Fruit fly (Drosophila melanogaster): ENCODE data around the gene MetRS-m.

MetRS-m gene

DNA sequence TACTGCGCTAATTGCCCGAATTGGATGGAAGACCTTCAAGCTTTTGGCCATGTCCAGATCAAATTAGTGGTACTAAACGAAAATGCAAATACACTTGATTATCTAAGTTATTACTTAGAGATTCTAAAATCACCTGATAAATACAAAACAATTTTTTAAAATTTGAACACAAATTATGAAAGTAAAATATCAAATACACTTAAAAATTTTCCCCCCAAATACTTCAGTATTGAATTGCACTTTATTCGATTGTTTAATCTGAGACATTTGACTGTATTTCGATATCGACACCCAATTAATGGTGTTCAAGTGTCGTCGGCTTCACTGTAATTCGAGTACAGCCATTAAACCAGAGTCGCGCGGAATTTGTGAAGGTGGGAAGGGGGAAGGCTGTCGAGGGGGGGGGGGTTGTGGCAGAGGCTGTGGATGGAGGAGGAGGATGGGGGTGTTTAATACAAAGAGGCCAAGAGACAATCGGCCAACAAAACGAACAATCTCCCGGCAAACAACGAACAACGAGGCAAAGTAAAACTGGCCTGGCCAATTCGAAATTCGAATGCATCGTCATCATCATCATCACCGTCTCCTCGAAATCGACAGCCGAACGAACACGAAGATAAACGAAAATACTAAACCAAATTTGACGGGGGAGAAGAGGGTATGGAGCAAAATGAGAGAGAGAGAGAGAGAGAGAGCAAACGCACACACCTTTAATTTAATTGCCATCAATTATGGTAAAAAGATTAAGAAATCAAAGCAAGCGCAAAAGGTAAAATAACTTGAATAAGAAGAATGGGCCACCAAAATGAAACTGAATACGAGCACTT, 22.6 kb upstream of the MetRS-m start:
- no peak for TF ChIP-seq CG8159 (tag; optimal IDR thresholded peaks at IDR 0.05)
- peak; percentile 34; the same call in 2 of the 3 replicates for TF ChIP-seq CG4496 (GFP tag; IDR thresholded peaks at IDR 0.05)
- no peak for TF ChIP-seq CG34367 (tag; optimal IDR thresholded peaks at IDR 0.05)
- no peak for TF ChIP-seq gl (tag; optimal IDR thresholded peaks at IDR 0.05)
- peak; percentile 11 for TF ChIP-seq D1 (tag; optimal IDR thresholded peaks at IDR 0.05)
- no peak for TF ChIP-seq Pif1B (GFP tag; optimal IDR thresholded peaks at IDR 0.05)
- no peak for TF ChIP-seq EcR (GFP tag; optimal IDR thresholded peaks at IDR 0.05)
- TF ChIP-seq CG8301 (tag; optimal IDR thresholded peaks at IDR 0.05), result no peak
- TF ChIP-seq rn (GFP tag; IDR thresholded peaks at IDR 0.05), result no peak
- TF ChIP-seq CG17806 (tag; optimal IDR thresholded peaks at IDR 0.05), result no peak
- no peak for TF ChIP-seq CG14655 (GFP tag; optimal IDR thresholded peaks at IDR 0.05)
- TF ChIP-seq Ets98B (GFP tag; IDR thresholded peaks at IDR 0.05), result peak; percentile 45; the same call in 1 of the 2 replicates
- TF ChIP-seq CG12605 (GFP tag; IDR thresholded peaks at IDR 0.05), result 0 out of 2 replicates have a peak, but pooled peaks have one; percentile 17
- no peak for TF ChIP-seq fd96Ca (GFP tag; IDR thresholded peaks at IDR 0.05)
- no peak for TF ChIP-seq Snoo (tag; optimal IDR thresholded peaks at IDR 0.05)
- peak; percentile 23 for TF ChIP-seq CG13204 (GFP tag; optimal IDR thresholded peaks at IDR 0.05)
- TF ChIP-seq CG15710 (tag; optimal IDR thresholded peaks at IDR 0.05), result no peak
- no peak for TF ChIP-seq CG10348 (GFP tag; IDR thresholded peaks at IDR 0.05)
- TF ChIP-seq Pif1A (GFP tag; optimal IDR thresholded peaks at IDR 0.05), result no peak
- no peak for TF ChIP-seq CG32121 (GFP tag; IDR thresholded peaks at IDR 0.05)
- TF ChIP-seq CG9948 (tag; optimal IDR thresholded peaks at IDR 0.05), result no peak

DNA sequence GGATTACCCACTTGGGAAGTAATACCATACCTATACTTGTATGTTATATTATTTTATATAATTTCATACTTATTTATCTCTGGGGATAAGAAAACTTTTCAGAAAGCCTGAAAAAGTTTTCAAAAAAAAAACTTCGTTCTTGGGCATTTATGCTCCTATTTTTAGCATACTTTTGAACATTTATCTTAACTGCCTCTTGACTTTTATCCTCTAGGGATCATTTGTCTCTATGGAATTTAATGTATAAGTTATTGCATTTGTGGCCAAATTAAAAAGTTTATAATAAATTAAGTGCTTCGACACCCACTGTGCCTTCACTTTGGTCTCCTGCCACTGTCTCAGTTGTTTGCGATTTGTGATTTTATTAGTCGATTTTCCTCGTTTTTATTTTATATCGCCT, 20.5 kb upstream of the MetRS-m start:
- TF ChIP-seq CG13204 (GFP tag; optimal IDR thresholded peaks at IDR 0.05), result no peak
- no peak for TF ChIP-seq rn (GFP tag; IDR thresholded peaks at IDR 0.05)
- TF ChIP-seq CG4496 (GFP tag; IDR thresholded peaks at IDR 0.05), result peak; percentile 28; the same call in 1 of the 3 replicates
- TF ChIP-seq CG17806 (tag; optimal IDR thresholded peaks at IDR 0.05), result peak; percentile 17
- no peak for TF ChIP-seq CG15710 (tag; optimal IDR thresholded peaks at IDR 0.05)
- TF ChIP-seq fd96Ca (GFP tag; IDR thresholded peaks at IDR 0.05), result no peak
- peak; percentile 15 for TF ChIP-seq CG8159 (tag; optimal IDR thresholded peaks at IDR 0.05)
- TF ChIP-seq CG9948 (tag; optimal IDR thresholded peaks at IDR 0.05), result peak; percentile 51
- no peak for TF ChIP-seq EcR (GFP tag; optimal IDR thresholded peaks at IDR 0.05)
- no peak for TF ChIP-seq gl (tag; optimal IDR thresholded peaks at IDR 0.05)
- no peak for TF ChIP-seq CG12605 (GFP tag; IDR thresholded peaks at IDR 0.05)
- peak; percentile 67 for TF ChIP-seq CG8301 (tag; optimal IDR thresholded peaks at IDR 0.05)
- TF ChIP-seq D1 (tag; optimal IDR thresholded peaks at IDR 0.05), result no peak
- TF ChIP-seq CG34367 (tag; optimal IDR thresholded peaks at IDR 0.05), result no peak
- TF ChIP-seq Pif1A (GFP tag; optimal IDR thresholded peaks at IDR 0.05), result peak; percentile 37
- no peak; the same call in 1 of the 2 replicates for TF ChIP-seq CG32121 (GFP tag; IDR thresholded peaks at IDR 0.05)
- TF ChIP-seq CG14655 (GFP tag; optimal IDR thresholded peaks at IDR 0.05), result peak; percentile 79
- no peak for TF ChIP-seq Ets98B (GFP tag; IDR thresholded peaks at IDR 0.05)
- TF ChIP-seq CG10348 (GFP tag; IDR thresholded peaks at IDR 0.05), result no peak
- peak; percentile 19 for TF ChIP-seq Pif1B (GFP tag; optimal IDR thresholded peaks at IDR 0.05)
- peak; percentile 10 for TF ChIP-seq Snoo (tag; optimal IDR thresholded peaks at IDR 0.05)

DNA sequence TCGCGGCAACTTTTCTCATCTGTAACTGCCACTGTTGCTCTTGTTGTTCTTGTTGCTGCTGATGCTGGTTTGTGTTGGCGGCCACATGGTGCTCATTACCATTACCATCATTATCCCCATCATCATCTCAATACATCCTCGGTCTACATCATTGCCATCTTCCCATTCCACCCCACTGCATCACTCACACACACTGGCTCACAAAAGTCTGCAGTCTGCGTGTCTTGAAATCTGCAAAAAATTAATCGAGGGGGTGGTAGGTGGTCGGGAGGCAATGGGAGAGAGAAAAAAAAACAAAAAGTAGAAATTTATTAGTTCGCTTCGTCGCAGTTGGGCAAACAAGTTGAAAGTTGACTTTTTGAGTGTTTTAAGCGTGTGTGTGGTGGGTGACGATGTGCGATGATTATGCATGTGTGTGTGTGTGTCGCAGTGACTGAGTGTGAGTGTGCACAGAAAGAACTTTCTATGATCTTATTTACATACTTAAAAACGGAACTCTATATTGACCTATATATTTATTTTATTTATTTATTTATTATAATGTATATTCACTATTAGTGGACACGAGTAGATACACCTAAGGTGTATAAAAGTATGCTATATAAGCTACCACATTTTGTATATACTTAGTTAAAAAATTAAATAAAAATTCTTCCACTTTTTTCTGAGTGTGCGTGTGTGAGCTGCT, 19.7 kb upstream of the MetRS-m start:
- TF ChIP-seq CG32121 (GFP tag; IDR thresholded peaks at IDR 0.05), result peak; percentile 54
- peak; percentile 23 for TF ChIP-seq CG17806 (tag; optimal IDR thresholded peaks at IDR 0.05)
- peak; percentile 70 for TF ChIP-seq CG14655 (GFP tag; optimal IDR thresholded peaks at IDR 0.05)
- TF ChIP-seq rn (GFP tag; IDR thresholded peaks at IDR 0.05), result no peak
- TF ChIP-seq gl (tag; optimal IDR thresholded peaks at IDR 0.05), result no peak
- TF ChIP-seq CG4496 (GFP tag; IDR thresholded peaks at IDR 0.05), result peak; percentile 46; the same call in 1 of the 3 replicates
- peak; percentile 47 for TF ChIP-seq Ets98B (GFP tag; IDR thresholded peaks at IDR 0.05)
- TF ChIP-seq CG13204 (GFP tag; optimal IDR thresholded peaks at IDR 0.05), result no peak
- no peak for TF ChIP-seq EcR (GFP tag; optimal IDR thresholded peaks at IDR 0.05)
- TF ChIP-seq CG10348 (GFP tag; IDR thresholded peaks at IDR 0.05), result no peak
- no peak for TF ChIP-seq D1 (tag; optimal IDR thresholded peaks at IDR 0.05)
- peak; percentile 9 for TF ChIP-seq Pif1A (GFP tag; optimal IDR thresholded peaks at IDR 0.05)
- TF ChIP-seq CG34367 (tag; optimal IDR thresholded peaks at IDR 0.05), result peak; percentile 7
- peak; percentile 20 for TF ChIP-seq CG8159 (tag; optimal IDR thresholded peaks at IDR 0.05)
- TF ChIP-seq CG15710 (tag; optimal IDR thresholded peaks at IDR 0.05), result peak; percentile 12
- TF ChIP-seq CG9948 (tag; optimal IDR thresholded peaks at IDR 0.05), result peak; percentile 31
- no peak for TF ChIP-seq fd96Ca (GFP tag; IDR thresholded peaks at IDR 0.05)
- TF ChIP-seq Pif1B (GFP tag; optimal IDR thresholded peaks at IDR 0.05), result no peak
- no peak for TF ChIP-seq CG12605 (GFP tag; IDR thresholded peaks at IDR 0.05)
- TF ChIP-seq Snoo (tag; optimal IDR thresholded peaks at IDR 0.05), result no peak
- peak; percentile 41 for TF ChIP-seq CG8301 (tag; optimal IDR thresholded peaks at IDR 0.05)

DNA sequence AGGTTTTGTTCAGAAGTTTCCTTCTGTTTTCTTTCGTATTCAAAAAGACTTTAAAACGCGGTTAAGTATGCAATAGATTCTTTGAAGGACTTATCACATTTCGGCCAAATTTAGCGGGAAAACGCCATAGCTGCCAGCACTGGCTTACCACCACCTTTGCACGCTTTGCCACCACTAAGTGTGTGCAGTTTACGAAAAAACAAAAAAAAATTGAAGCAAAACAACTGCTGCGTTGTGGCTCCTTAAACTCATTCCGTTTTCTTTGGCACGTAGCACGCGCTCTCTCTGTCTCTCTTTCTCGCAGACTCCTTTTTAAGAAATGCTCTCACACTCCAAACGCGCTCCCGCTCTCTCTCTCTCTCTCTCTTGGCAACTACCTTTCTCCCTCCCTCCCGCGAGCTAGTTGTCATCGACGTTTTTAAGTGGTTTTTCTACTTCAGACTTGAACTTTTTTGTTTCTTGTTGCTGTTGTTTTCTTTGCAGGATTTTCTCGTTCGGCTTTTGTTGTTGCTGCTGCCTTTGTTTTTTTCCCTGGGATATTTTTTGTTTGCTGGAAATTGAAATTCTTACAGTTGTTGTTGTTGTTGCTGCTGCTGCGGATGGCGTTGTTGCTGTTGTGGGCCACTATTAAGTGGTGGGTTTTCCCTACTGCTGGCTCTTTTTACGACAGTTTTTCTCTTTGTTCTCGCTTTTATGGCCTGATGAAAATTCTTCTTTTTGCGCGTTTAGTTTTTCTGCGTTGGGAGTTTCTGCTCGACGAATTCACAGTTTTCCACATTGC, 18.9 kb upstream of the MetRS-m start:
- TF ChIP-seq CG32121 (GFP tag; IDR thresholded peaks at IDR 0.05) (no peak; the same call in 1 of the 2 replicates), Snoo (tag; optimal IDR thresholded peaks at IDR 0.05) (no peak), CG34367 (tag; optimal IDR thresholded peaks at IDR 0.05) (peak; percentile 33), Pif1B (GFP tag; optimal IDR thresholded peaks at IDR 0.05) (peak; percentile 66), CG9948 (tag; optimal IDR thresholded peaks at IDR 0.05) (peak; percentile 50), CG8159 (tag; optimal IDR thresholded peaks at IDR 0.05) (peak; percentile 45), D1 (tag; optimal IDR thresholded peaks at IDR 0.05) (no peak), rn (GFP tag; IDR thresholded peaks at IDR 0.05) (no peak), Ets98B (GFP tag; IDR thresholded peaks at IDR 0.05) (peak; percentile 79), CG12605 (GFP tag; IDR thresholded peaks at IDR 0.05) (peak; percentile 69), CG10348 (GFP tag; IDR thresholded peaks at IDR 0.05) (no peak), Pif1A (GFP tag; optimal IDR thresholded peaks at IDR 0.05) (peak; percentile 37), EcR (GFP tag; optimal IDR thresholded peaks at IDR 0.05) (peak; percentile 69), CG8301 (tag; optimal IDR thresholded peaks at IDR 0.05) (peak; percentile 15), CG15710 (tag; optimal IDR thresholded peaks at IDR 0.05) (peak; percentile 53), gl (tag; optimal IDR thresholded peaks at IDR 0.05) (peak; percentile 88), CG4496 (GFP tag; IDR thresholded peaks at IDR 0.05) (peak; percentile 84), CG14655 (GFP tag; optimal IDR thresholded peaks at IDR 0.05) (peak; percentile 31), CG13204 (GFP tag; optimal IDR thresholded peaks at IDR 0.05) (peak; percentile 75), CG17806 (tag; optimal IDR thresholded peaks at IDR 0.05) (peak; percentile 21), fd96Ca (GFP tag; IDR thresholded peaks at IDR 0.05) (peak; percentile 63; the same call in 2 of the 3 replicates)
